Fruit fly (Drosophila melanogaster) whole organism, embryonic: ENCODE results near the gene Gpdh1.
A peak's percentile ranks its signal among the peaks of the same experiment; 100 is the strongest.

Experiments
- Awh ChIP-seq: fragments of 200-800 bp; sonication (Bioruptor generic); IDR thresholded peaks from 2 replicates; pipeline ENCODE4, ENCODE4 v1.3.6; 2022; ENCODE audit warnings: missing biosample characterization, missing genetic modification characterization
- CG10274 ChIP-seq: fragments of 200-800 bp; sonication (Bioruptor generic); optimal IDR thresholded peaks from 3 replicates; lab custom pipeline; 2017; ENCODE audit warnings: missing biosample characterization, mild to moderate bottlenecking, missing genetic modification characterization
- CG10321 ChIP-seq: fragments of 200-800 bp; sonication (Bioruptor generic); IDR thresholded peaks from 2 replicates; pipeline ENCODE4 v1.3.6; 2022; ENCODE audit warnings: missing biosample characterization, missing genetic modification characterization
- CG10654 ChIP-seq: fragments of 200-800 bp; sonication (Bioruptor generic); optimal IDR thresholded peaks from 2 replicates; lab custom pipeline; 2016; ENCODE audit warnings: missing biosample characterization, missing genetic modification characterization
- CG11247 ChIP-seq: fragments of 200-800 bp; sonication (Bioruptor generic); IDR thresholded peaks from 2 replicates; pipeline ENCODE4 v1.3.6; 2022; ENCODE audit warnings: missing biosample characterization, missing genetic modification characterization
- CG12391 ChIP-seq: fragments of 200-800 bp; sonication (Bioruptor generic); optimal IDR thresholded peaks from 3 replicates; lab custom pipeline; 2018; ENCODE audit warnings: missing biosample characterization, mild to moderate bottlenecking, missing genetic modification characterization, moderate library complexity
- CG13624 ChIP-seq: fragments of 200-800 bp; sonication (Bioruptor generic); optimal IDR thresholded peaks from 2 replicates; lab custom pipeline; 2016; ENCODE audit warnings: missing biosample characterization, missing genetic modification characterization
- CG13775 ChIP-seq: fragments of 200-800 bp; sonication (Bioruptor generic); optimal IDR thresholded peaks from 3 replicates; lab custom pipeline; 2017; ENCODE audit warnings: missing biosample characterization, mild to moderate bottlenecking, missing genetic modification characterization
- CG1603 ChIP-seq: fragments of 200-800 bp; sonication (Bioruptor generic); optimal IDR thresholded peaks from 2 replicates; lab custom pipeline; 2019; ENCODE audit warnings: missing biosample characterization, mild to moderate bottlenecking, missing genetic modification characterization, moderate library complexity
- CG17361 ChIP-seq: fragments of 200-800 bp; sonication (Bioruptor generic); IDR thresholded peaks from 3 replicates; pipeline ENCODE4 v1.3.6; 2022; ENCODE audit warnings: missing biosample characterization, missing genetic modification characterization
- CG1792 ChIP-seq: fragments of 200-800 bp; sonication (Bioruptor generic); optimal IDR thresholded peaks from 2 replicates; lab custom pipeline; 2016; ENCODE audit warnings: missing biosample characterization, missing genetic modification characterization
- CG4617 ChIP-seq: fragments of 200-800 bp; sonication (Bioruptor generic); optimal IDR thresholded peaks from 3 replicates; lab custom pipeline; 2016; ENCODE audit warnings: missing biosample characterization, missing genetic modification characterization, borderline replicate concordance
- CG5180 ChIP-seq: fragments of 200-800 bp; sonication (Bioruptor generic); optimal IDR thresholded peaks from 3 replicates; lab custom pipeline; 2017; ENCODE audit warnings: missing biosample characterization, missing genetic modification characterization, mild to moderate bottlenecking, moderate library complexity, missing genetic modification reagents
- CG7271 ChIP-seq: fragments of 200-800 bp; sonication (Bioruptor generic); optimal IDR thresholded peaks from 2 replicates; lab custom pipeline; 2018; ENCODE audit warnings: missing biosample characterization, mild to moderate bottlenecking, missing genetic modification characterization, moderate library complexity
- CG7745 ChIP-seq: fragments of 200-800 bp; sonication (Bioruptor generic); optimal IDR thresholded peaks from 2 replicates; lab custom pipeline; 2018; ENCODE audit warnings: missing biosample characterization, mild to moderate bottlenecking, missing genetic modification characterization, moderate library complexity
- CG8478 ChIP-seq: fragments of >200 bp; optimal IDR thresholded peaks from 2 replicates; lab custom pipeline; 2018
- CG8765 ChIP-seq: fragments of 200-800 bp; sonication (Bioruptor generic); IDR thresholded peaks from 2 replicates; pipeline ENCODE4 v1.3.6; 2022; ENCODE audit warnings: missing biosample characterization, missing genetic modification characterization
- CG9727 ChIP-seq: fragments of 200-800 bp; sonication (Bioruptor generic); optimal IDR thresholded peaks from 3 replicates; lab custom pipeline; 2017; ENCODE audit warnings: missing biosample characterization, mild to moderate bottlenecking, missing genetic modification characterization
- CHES-1-like ChIP-seq: fragments of 200-800 bp; sonication (Bioruptor generic); optimal IDR thresholded peaks from 2 replicates; lab custom pipeline; 2016; ENCODE audit warnings: missing biosample characterization, missing genetic modification characterization
- Camta ChIP-seq: fragments of 200-800 bp; sonication (Bioruptor generic); optimal IDR thresholded peaks from 2 replicates; lab custom pipeline; 2016; ENCODE audit warnings: missing biosample characterization, missing genetic modification characterization
- CkIIα-i1 ChIP-seq: fragments of 200-800 bp; sonication (Bioruptor generic); IDR thresholded peaks from 2 replicates; pipeline ENCODE4 v1.3.6; 2022; ENCODE audit warnings: missing biosample characterization, missing genetic modification characterization
- CrebB ChIP-seq: fragments of 200-800 bp; sonication (Bioruptor generic); optimal IDR thresholded peaks from 3 replicates; lab custom pipeline; 2018; ENCODE audit warnings: missing biosample characterization, mild to moderate bottlenecking, missing genetic modification characterization
- Dad ChIP-seq: fragments of 200-800 bp; sonication (Bioruptor generic); optimal IDR thresholded peaks from 3 replicates; lab custom pipeline; 2016; ENCODE audit warnings: missing biosample characterization, missing genetic modification characterization
- Doc2 ChIP-seq: fragments of 200-800 bp; sonication (Bioruptor generic); IDR thresholded peaks from 2 replicates; pipeline ENCODE4 v1.3.6; 2022; ENCODE audit warnings: missing biosample characterization, missing genetic modification characterization
- HmgD ChIP-seq: fragments of 200-800 bp; sonication (Bioruptor generic); optimal IDR thresholded peaks from 3 replicates; lab custom pipeline; 2016; ENCODE audit warnings: missing biosample characterization, missing genetic modification characterization
- Hmx ChIP-seq: fragments of 200-800 bp; sonication (Bioruptor generic); optimal IDR thresholded peaks from 2 replicates; lab custom pipeline; 2016; ENCODE audit warnings: missing biosample characterization, missing genetic modification characterization
- Lpt ChIP-seq: fragments of >200 bp; optimal IDR thresholded peaks from 2 replicates; lab custom pipeline; 2018; ENCODE audit warnings: missing biosample characterization, missing genetic modification characterization
- Nf-YA ChIP-seq: fragments of 200-800 bp; sonication (Bioruptor generic); IDR thresholded peaks from 2 replicates; pipeline ENCODE4 v1.3.6; 2022; ENCODE audit warnings: missing biosample characterization, missing genetic modification characterization
- Rx ChIP-seq: fragments of 200-800 bp; sonication (Bioruptor generic); IDR thresholded peaks from 2 replicates; pipeline ENCODE4 v1.3.6; 2022; ENCODE audit warnings: missing biosample characterization, missing genetic modification characterization
- Stat92E ChIP-seq, 3 experiments: fragments of >200 bp in 2 of 3; fragments of 200-800 bp in 1 of 3; sonication (Bioruptor generic) in 1 of 3; optimal IDR thresholded peaks; 2 replicates each; lab custom pipeline; 2017 to 2019; ENCODE audit warnings: missing biosample characterization in 3 of 3, missing genetic modification characterization in 3 of 3, mild to moderate bottlenecking in 1 of 3, moderate library complexity in 1 of 3
- Usf ChIP-seq: fragments of 200-800 bp; sonication (Bioruptor generic); optimal IDR thresholded peaks from 2 replicates; lab custom pipeline; 2017; ENCODE audit warnings: missing genotype, missing biosample characterization, missing genetic modification characterization
- Xrp1 ChIP-seq: fragments of 200-800 bp; sonication (Bioruptor generic); IDR thresholded peaks from 2 replicates; pipeline ENCODE4 v1.3.6; 2022; ENCODE audit warnings: missing biosample characterization, missing genetic modification characterization
- YL-1 ChIP-seq: fragments of 200-800 bp; sonication (Bioruptor generic); optimal IDR thresholded peaks from 3 replicates; lab custom pipeline; 2017; ENCODE audit warnings: missing biosample characterization, mild to moderate bottlenecking, missing genetic modification characterization
- ase ChIP-seq: fragments of 200-800 bp; sonication (Bioruptor generic); IDR thresholded peaks from 3 replicates; pipeline ENCODE4 v1.3.6; 2022; ENCODE audit warnings: missing biosample characterization, missing genetic modification characterization
- cas ChIP-seq: fragments of 200-800 bp; sonication (Bioruptor generic); IDR thresholded peaks from 2 replicates; pipeline ENCODE4 v1.3.6; 2022; ENCODE audit warnings: missing biosample characterization, missing genetic modification characterization
- cg ChIP-seq: fragments of 200-800 bp; sonication (Bioruptor generic); optimal IDR thresholded peaks from 3 replicates; lab custom pipeline; 2019; ENCODE audit warnings: missing biosample characterization, mild to moderate bottlenecking, missing genetic modification characterization, moderate library complexity
- cwo ChIP-seq: fragments of 200-800 bp; sonication (Bioruptor generic); optimal IDR thresholded peaks from 3 replicates; lab custom pipeline; 2017; ENCODE audit warnings: missing biosample characterization, missing genetic modification characterization, mild to moderate bottlenecking, moderate library complexity, missing genetic modification reagents
- dimm ChIP-seq: fragments of 200-800 bp; sonication (Bioruptor generic); IDR thresholded peaks from 2 replicates; pipeline ENCODE4 v1.3.6; 2022; ENCODE audit warnings: missing biosample characterization, missing genetic modification characterization
- hbn ChIP-seq: fragments of 200-800 bp; sonication (Bioruptor generic); IDR thresholded peaks from 2 replicates; pipeline ENCODE4 v1.3.6; 2022; ENCODE audit warnings: missing biosample characterization, missing genetic modification characterization; ENCODE audit not compliant: partially characterized antibody
- jigr1 ChIP-seq: fragments of 200-800 bp; sonication (Bioruptor generic); IDR thresholded peaks from 3 replicates; pipeline ENCODE4 v1.3.6; 2022; ENCODE audit warnings: missing biosample characterization, missing genetic modification characterization
- ken ChIP-seq: fragments of 200-800 bp; sonication (Bioruptor generic); IDR thresholded peaks from 3 replicates; pipeline ENCODE4 v1.3.6; 2022; ENCODE audit warnings: missing biosample characterization, missing genetic modification characterization
- knrl ChIP-seq: fragments of 200-800 bp; sonication (Bioruptor generic); IDR thresholded peaks from 3 replicates; pipeline ENCODE4 v1.3.6; 2022; ENCODE audit warnings: missing biosample characterization, missing genetic modification characterization; ENCODE audit not compliant: partially characterized antibody
- lov ChIP-seq, 2 experiments: fragments of 200-800 bp in 1 of 2; fragments of >200 bp in 1 of 2; sonication (Bioruptor generic) in 1 of 2; IDR thresholded peaks in 1 of 2; optimal IDR thresholded peaks in 1 of 2; 2 replicates in 1 of 2; 3 replicates in 1 of 2; pipeline versions ENCODE4 v1.3.6 to Lab custom; 2017 to 2022; ENCODE audit warnings: missing biosample characterization in 1 of 2, missing genetic modification characterization in 1 of 2
- luna ChIP-seq: fragments of 200-800 bp; sonication (Bioruptor generic); optimal IDR thresholded peaks from 2 replicates; lab custom pipeline; 2016; ENCODE audit warnings: missing biosample characterization, missing genetic modification characterization
- pb ChIP-seq: fragments of 200-800 bp; sonication (Bioruptor generic); optimal IDR thresholded peaks from 3 replicates; lab custom pipeline; 2016; ENCODE audit warnings: missing biosample characterization, missing genetic modification characterization
- scrt ChIP-seq: fragments of 200-800 bp; sonication (Bioruptor generic); optimal IDR thresholded peaks from 2 replicates; lab custom pipeline; 2018; ENCODE audit warnings: missing biosample characterization, mild to moderate bottlenecking, missing genetic modification characterization, moderate library complexity
- slbo ChIP-seq: fragments of 200-800 bp; sonication (Bioruptor generic); IDR thresholded peaks from 2 replicates; pipeline ENCODE4 v1.3.6; 2022; ENCODE audit warnings: missing biosample characterization, missing genetic modification characterization
- tap ChIP-seq: fragments of 200-800 bp; optimal IDR thresholded peaks from 3 replicates; lab custom pipeline; 2019; ENCODE audit warnings: missing biosample characterization, mild to moderate bottlenecking, missing genetic modification characterization, moderate library complexity
- twi ChIP-seq: fragments of 200-800 bp; optimal IDR thresholded peaks from 2 replicates; lab custom pipeline; 2019; ENCODE audit warnings: missing biosample characterization, mild to moderate bottlenecking, missing genetic modification characterization, moderate library complexity
- zf30C ChIP-seq: fragments of 200-800 bp; sonication (Bioruptor generic); optimal IDR thresholded peaks from 3 replicates; lab custom pipeline; 2018; ENCODE audit warnings: missing biosample characterization, mild to moderate bottlenecking, missing genetic modification characterization
- zfh1 ChIP-seq: fragments of 200-800 bp; sonication (Bioruptor generic); IDR thresholded peaks from 3 replicates; pipeline ENCODE4 v1.3.6; 2022; ENCODE audit warnings: missing biosample characterization, missing genetic modification characterization
- zfh2 ChIP-seq: fragments of 200-800 bp; sonication (Bioruptor generic); optimal IDR thresholded peaks from 2 replicates; lab custom pipeline; 2016; ENCODE audit warnings: missing biosample characterization, missing genetic modification characterization

Gpdh1 gene

dm6 chr2L:5974122-5974521 lies 30.7 kb downstream of the Gpdh1 start (continued):
- TF ChIP-seq HmgD (GFP tag; lab: Kevin White, UChicago) = no peak
- no peak for TF ChIP-seq knrl (GFP tag; lab: Robert Waterston, UW)
- TF ChIP-seq CG5180 (GFP tag; lab: Kevin White, UChicago) = peak; percentile 62
- no peak; the same call in 1 of the 2 replicates for TF ChIP-seq Rx
- TF ChIP-seq ase (GFP tag; lab: Robert Waterston, UW) = no peak
- TF ChIP-seq slbo (GFP tag; lab: Robert Waterston, UW) = peak; percentile 26; the same call in 1 of the 2 replicates
- TF ChIP-seq CG11247 (GFP tag; lab: Robert Waterston, UW) = no peak
- no peak for TF ChIP-seq twi (tag; lab: Kevin White, UChicago)
- no peak for TF ChIP-seq hbn
- no peak for TF ChIP-seq CG4617 (GFP tag; lab: Kevin White, UChicago)
- no peak for TF ChIP-seq CG7745
- no peak for TF ChIP-seq cg (GFP tag; lab: Kevin White, UChicago)
- TF ChIP-seq CG13775 (GFP tag; lab: Kevin White, UChicago) = no peak
- no peak for TF ChIP-seq CG8478 (lab: Kevin White, UChicago)
- no peak for TF ChIP-seq zfh1
- no peak for TF ChIP-seq jigr1 (GFP tag; lab: Robert Waterston, UW)
- peak; percentile 64; the same call in 1 of the 2 replicates for TF ChIP-seq Xrp1 (GFP tag; lab: Robert Waterston, UW)
- no peak for TF ChIP-seq zfh2 (GFP tag; lab: Kevin White, UChicago)
- TF ChIP-seq CHES-1-like (GFP tag; lab: Kevin White, UChicago) = no peak
- TF ChIP-seq Lpt (GFP tag; lab: Kevin White, UChicago) = no peak
- peak; percentile 59 for TF ChIP-seq CG9727 (GFP tag; lab: Kevin White, UChicago)
- TF ChIP-seq CG8765 = no peak
- peak; percentile 11 for TF ChIP-seq Camta
- TF ChIP-seq Usf = no peak
- TF ChIP-seq Nf-YA (GFP tag; lab: Robert Waterston, UW) = no peak
- no peak for TF ChIP-seq CG13624 (GFP tag; lab: Kevin White, UChicago)
- TF ChIP-seq CG10321 (GFP tag; lab: Robert Waterston, UW) = no peak
- no peak for TF ChIP-seq CG10274 (GFP tag; lab: Kevin White, UChicago)
- TF ChIP-seq CkIIα-i1 (GFP tag; lab: Robert Waterston, UW) = no peak
- no peak for TF ChIP-seq dimm (GFP tag; lab: Robert Waterston, UW)
- TF ChIP-seq scrt (GFP tag; lab: Kevin White, UChicago) = peak; percentile 63
- TF ChIP-seq CG7271 (tag; lab: Kevin White, UChicago) = no peak
- peak; percentile 32 for TF ChIP-seq CG1603
- no peak for TF ChIP-seq zf30C (GFP tag; lab: Kevin White, UChicago)
- peak; percentile 47 for TF ChIP-seq CG10654 (GFP tag; lab: Kevin White, UChicago)
- no peak for TF ChIP-seq CG17361 (GFP tag; lab: Robert Waterston, UW)
- TF ChIP-seq Doc2 (GFP tag; lab: Robert Waterston, UW) = no peak
- TF ChIP-seq Awh = peak; percentile 76; the same call in 1 of the 2 replicates
- TF ChIP-seq pb (GFP tag; lab: Kevin White, UChicago) = no peak
- peak; percentile 53 for TF ChIP-seq tap (tag; lab: Kevin White, UChicago)
- no peak for TF ChIP-seq cas (GFP tag; lab: Robert Waterston, UW)
- TF ChIP-seq CG12391 (tag; lab: Kevin White, UChicago) = peak; percentile 26
- TF ChIP-seq Hmx (GFP tag; lab: Kevin White, UChicago) = no peak
- TF ChIP-seq CG1792 = no peak
- TF ChIP-seq CrebB (tag; lab: Kevin White, UChicago) = peak; percentile 78
- peak; percentile 12 for TF ChIP-seq cwo (GFP tag; lab: Kevin White, UChicago)
- no peak for TF ChIP-seq luna (GFP tag; lab: Kevin White, UChicago)
- no peak for TF ChIP-seq Stat92E (GFP tag; optimal IDR thresholded peaks at IDR 0.05; lab: Kevin White, UChicago)
- TF ChIP-seq YL-1 = peak; percentile 36
- TF ChIP-seq Dad (GFP tag; lab: Kevin White, UChicago) = no peak
- TF ChIP-seq ken (GFP tag; lab: Robert Waterston, UW) = no peak
- TF ChIP-seq lov (optimal IDR thresholded peaks at IDR 0.05; lab: Kevin White, UChicago) = no peak
- peak; percentile 50; the same call in 1 of the 3 replicates for TF ChIP-seq lov (GFP tag; IDR thresholded peaks at IDR 0.05; lab: Robert Waterston, UW)
